Fruit fly (Drosophila melanogaster) whole organism, pupa: Measurements from ENCODE around the gene Rga.

Source experiments
- CG10348 ChIP-seq: fragments of 200-800 bp; sonication (Bioruptor generic); IDR thresholded peaks from 2 replicates; pipeline ENCODE4 v1.3.6; 2022; ENCODE audit warnings: missing biosample characterization, missing genetic modification characterization
- CG12605 ChIP-seq: fragments of 200-800 bp; sonication (Bioruptor generic); IDR thresholded peaks from 2 replicates; pipeline ENCODE4 v1.3.6; 2022; ENCODE audit warnings: missing biosample characterization, missing genetic modification characterization
- CG14655 ChIP-seq: fragments of 200-800 bp; sonication (Bioruptor generic); optimal IDR thresholded peaks from 3 replicates; lab custom pipeline; 2017; ENCODE audit warnings: mild to moderate bottlenecking, missing biosample characterization, missing genetic modification reagents, missing genetic modification characterization
- CG15710 ChIP-seq: fragments of 200-800 bp; sonication (Bioruptor generic); optimal IDR thresholded peaks from 2 replicates; lab custom pipeline; 2018; ENCODE audit warnings: missing biosample characterization, mild to moderate bottlenecking, missing genetic modification characterization, moderate library complexity
- CG32121 ChIP-seq: fragments of 200-800 bp; sonication (Bioruptor generic); IDR thresholded peaks from 2 replicates; pipeline ENCODE4 v1.3.6; 2022; ENCODE audit warnings: missing biosample characterization, missing genetic modification characterization
- CG4496 ChIP-seq: fragments of 200-800 bp; sonication (Bioruptor generic); IDR thresholded peaks from 3 replicates; pipeline ENCODE4 v1.3.6; 2022; ENCODE audit warnings: missing biosample characterization, missing genetic modification characterization
- CG8301 ChIP-seq: fragments of 200-800 bp; sonication (Bioruptor generic); optimal IDR thresholded peaks from 2 replicates; lab custom pipeline; 2018; ENCODE audit warnings: missing biosample characterization, mild to moderate bottlenecking, missing genetic modification characterization
- CG9948 ChIP-seq: fragments of 200-800 bp; sonication (Bioruptor generic); optimal IDR thresholded peaks from 2 replicates; lab custom pipeline; 2018; ENCODE audit warnings: missing biosample characterization, mild to moderate bottlenecking, missing genetic modification characterization, moderate library complexity
- D1 ChIP-seq: fragments of 200-800 bp; sonication (Bioruptor generic); optimal IDR thresholded peaks from 2 replicates; lab custom pipeline; 2018; ENCODE audit warnings: missing biosample characterization, mild to moderate bottlenecking, missing genetic modification characterization, moderate library complexity
- EcR ChIP-seq: fragments of 200-800 bp; sonication (Bioruptor generic); optimal IDR thresholded peaks from 3 replicates; lab custom pipeline; 2019; ENCODE audit warnings: missing biosample characterization, missing genetic modification characterization, mild to moderate bottlenecking, moderate library complexity, missing genetic modification reagents
- Pif1B ChIP-seq: fragments of 200-800 bp; sonication (Bioruptor generic); optimal IDR thresholded peaks from 3 replicates; lab custom pipeline; 2016; ENCODE audit warnings: missing biosample characterization, missing genetic modification characterization
- Snoo ChIP-seq: fragments of 200-800 bp; sonication (Bioruptor generic); optimal IDR thresholded peaks from 3 replicates; lab custom pipeline; 2017; ENCODE audit warnings: missing biosample characterization, mild to moderate bottlenecking, missing genetic modification characterization, inconsistent platforms
- fd96Ca ChIP-seq: fragments of 200-800 bp; sonication (Bioruptor generic); IDR thresholded peaks from 3 replicates; pipeline ENCODE4 v1.3.6; 2022; ENCODE audit warnings: missing biosample characterization, missing genetic modification characterization

- TF ChIP-seq Pif1B (GFP tag; lab: Kevin White, UChicago) (no peak), D1 (tag; lab: Kevin White, UChicago) (no peak), CG12605 (no peak), EcR (no peak), CG32121 (GFP tag; lab: Robert Waterston, UW) (no peak), CG10348 (GFP tag; lab: Robert Waterston, UW) (no peak), CG4496 (GFP tag; lab: Robert Waterston, UW) (no peak), fd96Ca (no peak), Snoo (tag; lab: Kevin White, UChicago) (no peak), CG15710 (no peak), CG9948 (tag; lab: Kevin White, UChicago) (no peak), CG14655 (no peak), CG8301 (tag; lab: Kevin White, UChicago) (no peak)
These were observed 46.9 kb upstream of the Rga start, which contains the start of gene CG2182 for dm6 chr3R:5659829-5660197.
